Worm (Caenorhabditis elegans) whole organism, L2 larva: Measurements from ENCODE around the gene nspb-11.

Experiments used
- C34F6.9 ChIP-seq: fragments of 150-350 bp; optimal IDR thresholded peaks from 2 replicates; lab custom pipeline; 2014; ENCODE audit warnings: missing biosample characterization, missing genetic modification characterization
- F13H6.1 ChIP-seq: sonication (generic microtip); optimal IDR thresholded peaks from 2 replicates; lab custom pipeline; 2016; ENCODE audit warnings: missing genetic modification characterization, missing compliant biosample characterization
- R02D3.7 ChIP-seq: fragments of 150-350 bp; optimal IDR thresholded peaks from 2 replicates; lab custom pipeline; 2014; ENCODE audit warnings: missing biosample characterization, missing genetic modification characterization
- Y55F3AM.14 ChIP-seq: fragments of 200-800 bp; sonication (Bioruptor generic); optimal IDR thresholded peaks from 2 replicates; lab custom pipeline; 2018; ENCODE audit warnings: mild to moderate bottlenecking, missing genetic modification characterization, missing compliant biosample characterization
- ZK546.5 ChIP-seq: sonication (generic microtip); optimal IDR thresholded peaks from 2 replicates; lab custom pipeline; 2017; ENCODE audit warnings: missing biosample characterization, missing genetic modification characterization
- alr-1 ChIP-seq: fragments of 150-350 bp; optimal IDR thresholded peaks from 2 replicates; lab custom pipeline; 2014; ENCODE audit warnings: missing biosample characterization, missing genetic modification characterization
- aly-2 ChIP-seq: fragments of 150-350 bp; optimal IDR thresholded peaks from 2 replicates; lab custom pipeline; 2014; ENCODE audit warnings: missing biosample characterization, missing genetic modification characterization
- ceh-16 ChIP-seq: fragments of 150-350 bp; optimal IDR thresholded peaks from 2 replicates; lab custom pipeline; 2014; ENCODE audit warnings: missing biosample characterization, missing genetic modification characterization
- ceh-82 ChIP-seq: fragments of 150-350 bp; optimal IDR thresholded peaks from 2 replicates; lab custom pipeline; 2014; ENCODE audit warnings: missing biosample characterization, missing genetic modification characterization
- crh-2 ChIP-seq: sonication (generic microtip); optimal IDR thresholded peaks from 2 replicates; lab custom pipeline; 2017; ENCODE audit warnings: missing biosample characterization, missing genetic modification characterization
- dmd-4 ChIP-seq: sonication (generic microtip); optimal IDR thresholded peaks from 2 replicates; lab custom pipeline; 2017; ENCODE audit warnings: missing biosample characterization, missing genetic modification characterization
- egl-27 ChIP-seq: sonication (generic microtip); optimal IDR thresholded peaks from 3 replicates; lab custom pipeline; 2017; ENCODE audit warnings: missing biosample characterization, missing genetic modification reagents, missing genetic modification characterization
- elt-1 ChIP-seq: fragments of 150-350 bp; optimal IDR thresholded peaks from 2 replicates; lab custom pipeline; 2014; ENCODE audit warnings: missing biosample characterization, missing genetic modification characterization
- elt-3 ChIP-seq: sonication (generic microtip); optimal IDR thresholded peaks from 2 replicates; lab custom pipeline; 2017; ENCODE audit warnings: missing biosample characterization, missing genetic modification characterization
- fos-1 ChIP-seq: fragments of 150-350 bp; optimal IDR thresholded peaks from 2 replicates; lab custom pipeline; 2014; ENCODE audit warnings: missing biosample characterization, missing genetic modification characterization
- gmeb-1 ChIP-seq: fragments of 150-350 bp; optimal IDR thresholded peaks from 2 replicates; lab custom pipeline; 2014; ENCODE audit warnings: missing biosample characterization, missing genetic modification characterization
- lin-11 ChIP-seq: fragments of 150-350 bp; sonication (generic microtip); optimal IDR thresholded peaks from 2 replicates; lab custom pipeline; 2014; ENCODE audit warnings: missing biosample characterization, missing genetic modification characterization, inconsistent platforms, mixed read lengths
- lin-13 ChIP-seq: fragments of 150-350 bp; optimal IDR thresholded peaks from 2 replicates; lab custom pipeline; 2014; ENCODE audit warnings: missing biosample characterization, missing genetic modification reagents, missing genetic modification characterization
- lin-39 ChIP-seq: fragments of 150-350 bp; optimal IDR thresholded peaks from 2 replicates; lab custom pipeline; 2014; ENCODE audit warnings: missing biosample characterization, missing genetic modification reagents, missing genetic modification characterization
- lsy-2 ChIP-seq, 2 experiments: fragments of 150-350 bp in 1 of 2; sonication (generic microtip) in 1 of 2; optimal IDR thresholded peaks; 2 replicates each; lab custom pipeline; 2014 to 2017; ENCODE audit warnings: missing biosample characterization in 2 of 2, missing genetic modification characterization in 2 of 2
- mab-5 ChIP-seq: fragments of 150-350 bp; optimal IDR thresholded peaks from 2 replicates; lab custom pipeline; 2014; ENCODE audit warnings: missing biosample characterization, missing genetic modification characterization
- mbf-1 ChIP-seq: sonication (generic microtip); optimal IDR thresholded peaks from 2 replicates; lab custom pipeline; 2017; ENCODE audit warnings: missing biosample characterization, missing genetic modification characterization
- mdl-1 ChIP-seq, 2 experiments: fragments of 150-350 bp in 1 of 2; sonication (generic microtip) in 1 of 2; optimal IDR thresholded peaks; 2 replicates each; lab custom pipeline; 2017; ENCODE audit warnings: missing biosample characterization in 2 of 2, missing genetic modification characterization in 2 of 2
- nhr-10 ChIP-seq: sonication (generic microtip); optimal IDR thresholded peaks from 2 replicates; lab custom pipeline; 2017; ENCODE audit warnings: missing biosample characterization, missing genetic modification characterization
- nhr-11 ChIP-seq: fragments of 150-350 bp; optimal IDR thresholded peaks from 2 replicates; lab custom pipeline; 2014; ENCODE audit warnings: missing biosample characterization, missing genetic modification characterization
- nhr-129 ChIP-seq: fragments of 150-350 bp; optimal IDR thresholded peaks from 2 replicates; lab custom pipeline; 2014; ENCODE audit warnings: missing biosample characterization, missing genetic modification characterization
- nhr-21 ChIP-seq: fragments of 150-350 bp; optimal IDR thresholded peaks from 2 replicates; lab custom pipeline; 2014; ENCODE audit warnings: missing biosample characterization, missing genetic modification characterization
- nhr-23 ChIP-seq: fragments of 150-350 bp; optimal IDR thresholded peaks from 2 replicates; lab custom pipeline; 2014; ENCODE audit warnings: missing biosample characterization, missing genetic modification reagents, missing genetic modification characterization
- nhr-237 ChIP-seq: fragments of 150-350 bp; optimal IDR thresholded peaks from 2 replicates; lab custom pipeline; 2014; ENCODE audit warnings: missing biosample characterization, missing genetic modification characterization
- nhr-25 ChIP-seq: fragments of 150-350 bp; sonication (generic microtip); optimal IDR thresholded peaks from 3 replicates; lab custom pipeline; 2014; ENCODE audit warnings: missing biosample characterization, missing genetic modification characterization
- peb-1 ChIP-seq: fragments of 150-350 bp; optimal IDR thresholded peaks from 2 replicates; lab custom pipeline; 2014; ENCODE audit warnings: missing biosample characterization, missing genetic modification characterization
- sem-4 ChIP-seq: fragments of 150-350 bp; optimal IDR thresholded peaks from 2 replicates; lab custom pipeline; 2014; ENCODE audit warnings: missing biosample characterization, missing genetic modification reagents, missing genetic modification characterization
- sma-3 ChIP-seq: sonication (generic microtip); optimal IDR thresholded peaks from 2 replicates; lab custom pipeline; 2016; ENCODE audit warnings: missing genetic modification reagents, missing genetic modification characterization, missing compliant biosample characterization
- sma-9 ChIP-seq, 2 experiments: fragments of 150-350 bp in 1 of 2; sonication (generic microtip) in 1 of 2; optimal IDR thresholded peaks; 2 replicates each; lab custom pipeline; 2014 to 2016; ENCODE audit warnings: missing genetic modification characterization in 2 of 2, mild to moderate bottlenecking in 1 of 2, missing biosample characterization in 1 of 2, missing compliant biosample characterization in 1 of 2, missing genetic modification reagents in 1 of 2, moderate library complexity in 1 of 2
- snpc-4 ChIP-seq: fragments of 150-350 bp; optimal IDR thresholded peaks from 2 replicates; lab custom pipeline; 2014; ENCODE audit warnings: missing biosample characterization, missing genetic modification characterization
- unc-55 ChIP-seq: fragments of 150-350 bp; sonication (generic microtip); optimal IDR thresholded peaks from 3 replicates; lab custom pipeline; 2014; ENCODE audit warnings: missing biosample characterization, missing genetic modification reagents, missing genetic modification characterization
- unc-62 ChIP-seq: fragments of 150-350 bp; optimal IDR thresholded peaks from 2 replicates; lab custom pipeline; 2014; ENCODE audit warnings: missing biosample characterization, missing genetic modification reagents, missing genetic modification characterization
- zag-1 ChIP-seq: fragments of 150-350 bp; optimal IDR thresholded peaks from 2 replicates; lab custom pipeline; 2014; ENCODE audit warnings: missing biosample characterization, missing genetic modification characterization
- ztf-11 ChIP-seq: sonication (generic microtip); optimal IDR thresholded peaks from 2 replicates; lab custom pipeline; 2017; ENCODE audit warnings: missing biosample characterization, missing genetic modification characterization
- ztf-4 ChIP-seq: fragments of 150-350 bp; optimal IDR thresholded peaks from 2 replicates; lab custom pipeline; 2014; ENCODE audit warnings: missing biosample characterization, missing genetic modification characterization

The nspb-11 gene

DNA sequence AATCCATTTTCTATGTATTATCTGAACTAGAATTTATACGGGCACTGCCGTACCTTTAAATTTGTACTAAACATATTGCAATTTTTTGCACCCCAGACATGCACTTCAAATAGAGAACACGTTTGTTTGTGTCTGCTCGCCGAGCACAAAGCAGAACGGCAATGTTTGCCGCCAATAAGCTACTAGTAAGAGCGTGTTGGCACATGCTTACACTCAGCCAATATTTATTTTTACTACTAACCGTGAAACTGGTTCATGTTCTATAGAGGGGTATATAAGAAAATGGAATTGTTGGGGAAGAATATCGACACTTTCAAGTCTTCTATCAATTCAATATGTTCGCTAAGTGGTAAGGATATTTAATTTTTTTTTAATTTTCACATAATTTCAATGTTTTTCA, at the start of gene nspb-11:
nspb-11 (plus strand) TSS at position 301 of the 400 bp plus-strand sequence.
- TF ChIP-seq ceh-16, result no peak
- TF ChIP-seq lin-39 (tag; lab: Kevin White, UChicago), result no peak
- TF ChIP-seq R02D3.7 (tag; lab: Kevin White, UChicago), result no peak
- no peak for TF ChIP-seq peb-1 (tag; lab: Kevin White, UChicago)
- TF ChIP-seq ztf-11, result no peak
- no peak for TF ChIP-seq sma-3 (GFP tag; lab: Kevin White, UChicago)
- TF ChIP-seq F13H6.1 (tag; lab: Kevin White, UChicago), result no peak
- no peak for TF ChIP-seq snpc-4 (tag; lab: Kevin White, UChicago)
- no peak for TF ChIP-seq fos-1 (tag; lab: Kevin White, UChicago)
- TF ChIP-seq, all 48 proteins: peak for 0

DNA sequence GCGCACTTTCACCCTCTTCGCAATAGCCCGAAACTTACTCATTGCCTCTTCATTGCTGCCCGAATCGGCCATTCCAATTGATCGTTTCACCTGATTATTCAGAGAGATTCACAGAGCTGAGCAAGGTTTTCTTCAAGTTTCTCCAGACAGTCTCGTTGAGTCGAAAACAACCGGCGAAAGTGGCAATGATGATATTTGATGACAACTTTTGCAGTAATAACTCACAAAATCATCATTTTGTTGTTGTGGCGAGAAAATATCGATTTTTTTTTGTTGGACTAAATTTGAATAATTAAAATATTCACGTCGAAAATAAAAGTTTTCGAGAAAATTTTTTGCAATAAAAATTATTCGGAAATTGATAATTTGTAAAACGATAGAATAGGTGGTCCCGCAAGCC, 41.6 kb upstream of the nspb-11 start, which contains the start of gene snf-5:
snf-5 (minus strand) TSS at position 182 of the 400 bp plus-strand sequence.
- no peak for TF ChIP-seq ceh-16
- TF ChIP-seq mab-5 (tag; lab: Kevin White, UChicago), result no peak

DNA sequence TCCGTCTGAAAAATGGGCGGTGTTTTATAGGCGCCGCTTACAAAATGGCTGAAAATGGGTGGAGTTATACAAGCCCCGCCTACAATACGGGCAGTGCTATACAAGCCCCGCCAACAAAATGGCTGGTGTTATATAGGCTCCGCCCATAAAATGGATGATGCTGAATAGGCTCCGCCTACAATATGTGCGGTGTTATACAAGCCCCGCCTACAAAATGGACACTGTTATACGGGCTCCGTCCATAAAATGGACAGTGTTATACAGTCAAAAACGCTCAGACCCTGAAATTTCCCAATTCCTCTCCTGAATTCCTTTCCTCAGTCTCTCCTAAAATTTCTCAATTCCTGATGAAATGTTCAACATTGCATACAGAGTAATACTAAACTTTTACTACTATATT, 41.1 kb upstream of the nspb-11 start:
- TF ChIP-seq unc-62 (GFP tag; lab: Kevin White, UChicago) (no peak), nhr-25 (tag; lab: Kevin White, UChicago) (no peak), gmeb-1 (tag; lab: Kevin White, UChicago) (no peak), nhr-237 (tag; lab: Kevin White, UChicago) (no peak), nhr-11 (tag; lab: Kevin White, UChicago) (no peak), nhr-23 (tag; lab: Kevin White, UChicago) (no peak), mab-5 (tag; lab: Kevin White, UChicago) (no peak), elt-3 (tag; lab: Kevin White, UChicago) (no peak), peb-1 (tag; lab: Kevin White, UChicago) (no peak), mbf-1 (tag; lab: Kevin White, UChicago) (no peak), nhr-10 (tag; lab: Kevin White, UChicago) (no peak), Y55F3AM.14 (no peak), snpc-4 (tag; lab: Kevin White, UChicago) (no peak), F13H6.1 (tag; lab: Kevin White, UChicago) (no peak), ZK546.5 (tag; lab: Kevin White, UChicago) (no peak)

DNA sequence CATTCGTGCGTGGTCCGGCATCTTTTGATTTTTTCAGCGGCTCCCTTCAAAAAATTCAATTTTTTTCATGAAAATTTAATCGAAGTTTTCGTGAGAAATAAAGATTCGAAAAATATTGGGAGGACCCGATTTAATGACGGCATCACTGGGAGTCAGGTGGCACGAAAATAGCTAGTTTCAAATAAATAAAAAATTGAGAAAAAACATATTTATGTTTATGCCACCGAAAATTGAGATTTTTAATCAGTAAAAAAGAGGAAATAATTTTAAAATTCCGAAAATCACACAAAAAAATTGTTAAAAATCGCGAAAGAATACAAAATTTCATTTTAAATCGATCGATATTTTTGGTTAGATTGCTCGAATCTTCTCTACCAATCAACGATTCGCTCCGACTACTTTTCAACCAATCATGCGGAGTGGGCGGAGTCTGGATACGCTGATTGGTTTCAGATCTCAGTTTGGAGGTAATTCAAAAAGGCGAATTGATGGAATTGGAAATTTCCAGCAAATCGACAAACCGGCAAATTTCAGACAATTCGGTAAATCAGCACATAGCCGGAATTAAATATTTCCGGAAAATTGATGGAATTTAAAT, 29.0 kb upstream of the nspb-11 start, which contains the start of gene gsy-1:
gsy-1 (minus strand) TSS at position 51 of the 598 bp plus-strand sequence.
- TF ChIP-seq sma-9 (GFP tag; optimal IDR thresholded peaks at IDR 0.05; lab: Kevin White, UChicago), result no peak
- no peak for TF ChIP-seq sma-9 (tag; optimal IDR thresholded peaks at IDR 0.05; lab: Kevin White, UChicago)
- TF ChIP-seq elt-1 (tag; lab: Kevin White, UChicago), result no peak
- TF ChIP-seq sem-4 (tag; lab: Kevin White, UChicago), result no peak
- TF ChIP-seq nhr-237 (tag; lab: Kevin White, UChicago), result no peak
- no peak for TF ChIP-seq unc-55 (GFP tag; lab: Kevin White, UChicago)
- TF ChIP-seq zag-1 (tag; lab: Kevin White, UChicago), result no peak
- no peak for TF ChIP-seq egl-27 (tag; lab: Kevin White, UChicago)
- no peak for TF ChIP-seq ztf-4 (tag; lab: Kevin White, UChicago)
- TF ChIP-seq F13H6.1 (tag; lab: Kevin White, UChicago), result no peak
- TF ChIP-seq peb-1 (tag; lab: Kevin White, UChicago), result no peak
- no peak for TF ChIP-seq ztf-11
- no peak for TF ChIP-seq aly-2 (tag; lab: Kevin White, UChicago)
- TF ChIP-seq lin-13 (GFP tag; lab: Kevin White, UChicago), result no peak
- no peak for TF ChIP-seq alr-1 (tag; lab: Kevin White, UChicago)
- no peak for TF ChIP-seq dmd-4
- TF ChIP-seq lin-39 (tag; lab: Kevin White, UChicago), result no peak
- TF ChIP-seq, all 48 proteins: peak for 0

DNA sequence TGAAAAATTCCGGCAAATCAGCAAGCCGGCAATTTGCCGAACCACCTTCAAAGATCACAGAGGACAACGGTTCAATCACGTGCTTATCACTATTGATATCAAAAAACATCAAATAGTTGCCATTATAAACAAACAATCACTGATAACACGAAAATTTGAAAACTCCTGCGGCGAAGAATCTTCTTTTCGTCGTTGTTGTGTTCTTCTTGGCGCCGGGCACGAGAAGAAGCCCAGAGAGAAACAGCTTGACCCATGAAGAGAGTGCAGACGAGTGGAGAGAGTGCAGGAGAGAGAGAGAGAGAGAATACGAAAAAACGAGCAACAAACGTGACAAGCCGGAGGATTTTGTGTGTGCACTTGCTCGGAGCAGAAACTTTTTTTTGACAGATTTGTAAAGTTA, 28.5 kb upstream of the nspb-11 start:
- TF ChIP-seq R02D3.7 (tag; lab: Kevin White, UChicago) (no peak), zag-1 (tag; lab: Kevin White, UChicago) (no peak), alr-1 (tag; lab: Kevin White, UChicago) (no peak), mbf-1 (tag; lab: Kevin White, UChicago) (no peak), aly-2 (tag; lab: Kevin White, UChicago) (no peak), ztf-4 (tag; lab: Kevin White, UChicago) (no peak), lin-13 (GFP tag; lab: Kevin White, UChicago) (no peak), nhr-21 (tag; lab: Kevin White, UChicago) (no peak), dmd-4 (no peak), nhr-129 (tag; lab: Kevin White, UChicago) (peak; percentile 74), egl-27 (tag; lab: Kevin White, UChicago) (peak; percentile 24), elt-1 (tag; lab: Kevin White, UChicago) (no peak), ztf-11 (no peak), mdl-1 (tag; optimal IDR thresholded peaks at IDR 0.05; lab: Kevin White, UChicago) (peak; percentile 10 to 81), C34F6.9 (peak; percentile 43), crh-2 (tag; lab: Kevin White, UChicago) (peak; percentile 66), ceh-82 (tag; lab: Kevin White, UChicago) (no peak), sem-4 (tag; lab: Kevin White, UChicago) (no peak), Y55F3AM.14 (no peak), F13H6.1 (tag; lab: Kevin White, UChicago) (peak; percentile 84), lin-11 (tag; lab: Kevin White, UChicago) (no peak), lin-39 (tag; lab: Kevin White, UChicago) (no peak), snpc-4 (tag; lab: Kevin White, UChicago) (no peak), lsy-2 (tag; optimal IDR thresholded peaks at IDR 0.05; lab: Kevin White, UChicago) (peak in 1 of 2 experiments; percentile 50), nhr-23 (tag; lab: Kevin White, UChicago) (no peak), nhr-11 (tag; lab: Kevin White, UChicago) (no peak)
